Worm (Caenorhabditis elegans): ENCODE results near the gene hhat-2.

Gene hhat-2

ce11 chrIV:14784481-14784880 lies 44.4 kb downstream of the hhat-2 start, which contains the start of gene nlp-56:
Gene nlp-56, minus strand, starts transcription at chrIV:14784737.
- TF ChIP-seq F39B2.1 (GFP tag; IDR thresholded peaks at IDR 0.05) = no peak
- TF ChIP-seq ztf-22 (GFP tag; optimal IDR thresholded peaks at IDR 0.05) = no peak
- TF ChIP-seq dox-1 (GFP tag; IDR thresholded peaks at IDR 0.05) = no peak
- no peak for TF ChIP-seq dpl-1 (GFP tag; optimal IDR thresholded peaks at IDR 0.05)
- TF ChIP-seq F49E8.2 (tag; optimal IDR thresholded peaks at IDR 0.05; ENCODE audit: insufficient read depth) = no peak
- no peak for TF ChIP-seq sptf-2 (GFP tag; optimal IDR thresholded peaks at IDR 0.05)
- TF ChIP-seq Y53F4B.3 (GFP tag; IDR thresholded peaks at IDR 0.05) = no peak
- no peak for TF ChIP-seq madf-3 (GFP tag; IDR thresholded peaks at IDR 0.05)
- TF ChIP-seq pbrm-1 (GFP tag; IDR thresholded peaks at IDR 0.05) = no peak
- TF ChIP-seq ztf-25 (GFP tag; IDR thresholded peaks at IDR 0.05) = no peak
- TF ChIP-seq hlh-12 (tag; optimal IDR thresholded peaks at IDR 0.05) = no peak
- no peak for TF ChIP-seq ztf-26 (tag; optimal IDR thresholded peaks at IDR 0.05)
- TF ChIP-seq fkh-3 (tag; optimal IDR thresholded peaks at IDR 0.05) = no peak
- TF ChIP-seq zim-3 (tag; optimal IDR thresholded peaks at IDR 0.05) = no peak
- TF ChIP-seq ama-1 (optimal IDR thresholded peaks at IDR 0.05) = no peak
- TF ChIP-seq ama-1 (GFP tag; optimal IDR thresholded peaks at IDR 0.05) = no peak
- TF ChIP-seq cebp-2 (GFP tag; IDR thresholded peaks at IDR 0.05) = no peak
- no peak for TF ChIP-seq F33H1.4 (GFP tag; IDR thresholded peaks at IDR 0.05)
- no peak for TF ChIP-seq rpc-1 (optimal IDR thresholded peaks at IDR 0.05)
- TF ChIP-seq rpc-1 (tag; optimal IDR thresholded peaks at IDR 0.05) = no peak
- TF ChIP-seq K11D2.4 (GFP tag; IDR thresholded peaks at IDR 0.05) = no peak

- TF ChIP-seq madf-3 (GFP tag; IDR thresholded peaks at IDR 0.05) (no peak), hmg-1.2 (GFP tag; IDR thresholded peaks at IDR 0.05) (no peak), Y79H2A.3 (GFP tag; conservative IDR thresholded peaks at IDR 0.05) (no peak), lsy-27 (tag; optimal IDR thresholded peaks at IDR 0.05; ENCODE audit: borderline replicate concordance, insufficient read depth) (no peak), lin-26 (GFP tag; IDR thresholded peaks at IDR 0.05) (no peak), athp-1 (tag; optimal IDR thresholded peaks at IDR 0.05) (no peak), nhr-120 (GFP tag; IDR thresholded peaks at IDR 0.05) (no peak), rcor-1 (GFP tag; IDR thresholded peaks at IDR 0.05) (no peak), egl-18 (GFP tag; IDR thresholded peaks at IDR 0.05) (no peak), aptf-2 (GFP tag; conservative IDR thresholded peaks at IDR 0.05) (no peak), mcd-1 (GFP tag; IDR thresholded peaks at IDR 0.05) (no peak), T26A5.8 (tag; optimal IDR thresholded peaks at IDR 0.05) (no peak), sdz-38 (tag; optimal IDR thresholded peaks at IDR 0.05) (no peak), B0035.1 (tag; optimal IDR thresholded peaks at IDR 0.05) (no peak), attf-6 (GFP tag; IDR thresholded peaks at IDR 0.05) (no peak), pha-4 (tag; optimal IDR thresholded peaks at IDR 0.05) (no peak), ceh-40 (GFP tag; IDR thresholded peaks at IDR 0.05) (no peak), atf-7 (tag; optimal IDR thresholded peaks at IDR 0.05) (no peak), nhr-80 (tag; optimal IDR thresholded peaks at IDR 0.05) (no peak)
Observed at ce11 chrIV:14782211-14782610, 46.7 kb downstream of the hhat-2 start, which contains the start of gene Y57G11C.1130. Gene Y57G11C.1130, plus strand, starts transcription at chrIV:14782511.

ce11 chrIV:14781537-14781936 lies 47.4 kb downstream of the hhat-2 start, which contains the start of gene Y57G11C.8:
Gene Y57G11C.8, plus strand, starts transcription at chrIV:14781837.
- no peak for TF ChIP-seq F33H1.4 (GFP tag; IDR thresholded peaks at IDR 0.05)
- TF ChIP-seq snpc-4 (GFP tag; optimal IDR thresholded peaks at IDR 0.05) = peak; percentile 43
- peak in 2 of 4 experiments; percentile 19 to 65 for TF ChIP-seq snpc-4 (tag; optimal IDR thresholded peaks at IDR 0.05)
- TF ChIP-seq aptf-3 (GFP tag; IDR thresholded peaks at IDR 0.05) = no peak
- no peak for TF ChIP-seq atf-7 (tag; optimal IDR thresholded peaks at IDR 0.05)
- no peak for TF ChIP-seq F37B4.10 (GFP tag; IDR thresholded peaks at IDR 0.05)
- TF ChIP-seq snpc-1.1 (tag; optimal IDR thresholded peaks at IDR 0.05; ENCODE audit: insufficient read depth) = no peak
- peak; percentile 67 for TF ChIP-seq efl-1 (GFP tag; optimal IDR thresholded peaks at IDR 0.05)
- no peak for TF ChIP-seq repo-1 (tag; optimal IDR thresholded peaks at IDR 0.05)
- TF ChIP-seq madf-8 (GFP tag; conservative IDR thresholded peaks at IDR 0.05) = no peak
- TF ChIP-seq lir-1 (GFP tag; conservative IDR thresholded peaks at IDR 0.05) = no peak

Measured in whole organism, young adult.